Fruit fly (Drosophila melanogaster) whole organism, pupa: ENCODE results near the gene Miro.

ENCODE experiments used
- CG10348 ChIP-seq: fragments of 200-800 bp; sonication (Bioruptor generic); IDR thresholded peaks from 2 replicates; pipeline ENCODE4 v1.3.6; 2022; ENCODE audit warnings: missing biosample characterization, missing genetic modification characterization
- CG13204 ChIP-seq: fragments of 200-800 bp; sonication (Bioruptor generic); optimal IDR thresholded peaks from 2 replicates; lab custom pipeline; 2018; ENCODE audit warnings: missing biosample characterization, mild to moderate bottlenecking, missing genetic modification characterization, moderate library complexity
- CG17806 ChIP-seq: fragments of 200-800 bp; sonication (Bioruptor generic); optimal IDR thresholded peaks from 2 replicates; lab custom pipeline; 2018; ENCODE audit warnings: missing biosample characterization, mild to moderate bottlenecking, missing genetic modification characterization, moderate library complexity
- CG34367 ChIP-seq: fragments of 200-800 bp; sonication (Bioruptor generic); optimal IDR thresholded peaks from 2 replicates; lab custom pipeline; 2018; ENCODE audit warnings: missing biosample characterization, mild to moderate bottlenecking, missing genetic modification characterization
- CG8159 ChIP-seq: fragments of 200-800 bp; sonication (Bioruptor generic); optimal IDR thresholded peaks from 3 replicates; lab custom pipeline; 2018; ENCODE audit warnings: missing biosample characterization, mild to moderate bottlenecking, missing genetic modification characterization, moderate library complexity
- Ets98B ChIP-seq: fragments of 200-800 bp; sonication (Bioruptor generic); IDR thresholded peaks from 2 replicates; pipeline ENCODE4 v1.3.6; 2022; ENCODE audit warnings: missing biosample characterization, missing genetic modification characterization

dm6 chr3R:24084975-24085374 is 46.3 kb upstream of the Miro start:
- TF ChIP-seq CG34367 (no peak), CG8159 (tag; lab: Kevin White, UChicago) (no peak), CG10348 (GFP tag; lab: Robert Waterston, UW) (no peak), Ets98B (GFP tag; lab: Robert Waterston, UW) (no peak), CG17806 (tag; lab: Kevin White, UChicago) (no peak), CG13204 (GFP tag; lab: Kevin White, UChicago) (no peak)
